Fruit fly (Drosophila melanogaster) whole organism, embryonic: Measurements from ENCODE around the gene Try29F.

Source experiments
- ATbp ChIP-seq: fragments of 200-800 bp; sonication (Bioruptor generic); optimal IDR thresholded peaks from 2 replicates; lab custom pipeline; 2017; ENCODE audit warnings: missing biosample characterization, mild to moderate bottlenecking, missing genetic modification characterization, missing genetic modification reagents
- BEAF-32 ChIP-seq: fragments of 200-800 bp; sonication (Bioruptor generic); optimal IDR thresholded peaks from 3 replicates; lab custom pipeline; 2017; ENCODE audit warnings: missing biosample characterization, missing genetic modification characterization, mild to moderate bottlenecking, moderate library complexity, missing genetic modification reagents
- Bgb ChIP-seq: fragments of 200-800 bp; sonication (Bioruptor generic); IDR thresholded peaks from 2 replicates; pipeline ENCODE4 v1.3.6; 2022; ENCODE audit warnings: missing biosample characterization, missing genetic modification characterization; ENCODE audit not compliant: partially characterized antibody
- CG11695 ChIP-seq: fragments of 200-800 bp; sonication (Bioruptor generic); IDR thresholded peaks from 3 replicates; pipeline ENCODE4 v1.3.6; 2022; ENCODE audit warnings: missing biosample characterization, missing genetic modification characterization
- CG12104 ChIP-seq: fragments of 200-800 bp; sonication (Bioruptor generic); optimal IDR thresholded peaks from 3 replicates; lab custom pipeline; 2016; ENCODE audit warnings: missing biosample characterization, missing genetic modification characterization
- CG13775 ChIP-seq: fragments of 200-800 bp; sonication (Bioruptor generic); optimal IDR thresholded peaks from 3 replicates; lab custom pipeline; 2017; ENCODE audit warnings: missing biosample characterization, mild to moderate bottlenecking, missing genetic modification characterization
- CG15073 ChIP-seq: fragments of 200-800 bp; sonication (Bioruptor generic); optimal IDR thresholded peaks from 2 replicates; lab custom pipeline; 2016; ENCODE audit warnings: missing biosample characterization, missing genetic modification characterization
- CG16813 ChIP-seq: fragments of 200-800 bp; sonication (Bioruptor generic); IDR thresholded peaks from 3 replicates; pipeline ENCODE4 v1.3.6; 2022; ENCODE audit warnings: missing biosample characterization, missing genetic modification characterization; ENCODE audit not compliant: partially characterized antibody
- CG17328 ChIP-seq: fragments of 200-800 bp; sonication (Bioruptor generic); IDR thresholded peaks from 2 replicates; pipeline ENCODE4 v1.3.6; 2022; ENCODE audit warnings: missing biosample characterization, missing genetic modification characterization
- CG17385 ChIP-seq: fragments of 200-800 bp; sonication (Bioruptor generic); optimal IDR thresholded peaks from 3 replicates; lab custom pipeline; 2018; ENCODE audit warnings: missing biosample characterization, mild to moderate bottlenecking, missing genetic modification characterization
- CG17912 ChIP-seq: fragments of 200-800 bp; sonication (Bioruptor generic); optimal IDR thresholded peaks from 2 replicates; lab custom pipeline; 2018; ENCODE audit warnings: missing biosample characterization, mild to moderate bottlenecking, missing genetic modification characterization
- CG18619 ChIP-seq: fragments of 200-800 bp; sonication (Bioruptor generic); optimal IDR thresholded peaks from 3 replicates; lab custom pipeline; 2017; ENCODE audit warnings: missing biosample characterization, mild to moderate bottlenecking, missing genetic modification characterization
- CG3281 ChIP-seq: fragments of 200-800 bp; sonication (Bioruptor generic); optimal IDR thresholded peaks from 3 replicates; lab custom pipeline; 2017; ENCODE audit warnings: missing biosample characterization, mild to moderate bottlenecking, missing genetic modification characterization
- CG3726 ChIP-seq: fragments of 200-800 bp; sonication (Bioruptor generic); IDR thresholded peaks from 3 replicates; pipeline ENCODE4, ENCODE4 v1.3.6; 2022; ENCODE audit warnings: missing biosample characterization, missing genetic modification characterization
- CG3995 ChIP-seq: fragments of 200-800 bp; sonication (Bioruptor generic); optimal IDR thresholded peaks from 3 replicates; lab custom pipeline; 2016; ENCODE audit warnings: missing biosample characterization, missing genetic modification characterization
- CG8478 ChIP-seq: fragments of >200 bp; optimal IDR thresholded peaks from 2 replicates; lab custom pipeline; 2018
- Chrac-16 ChIP-seq: fragments of 200-800 bp; sonication (Bioruptor generic); optimal IDR thresholded peaks from 3 replicates; lab custom pipeline; 2016; ENCODE audit warnings: missing biosample characterization, missing genetic modification characterization
- Dfd ChIP-seq, 2 experiments: fragments of >200 bp; optimal IDR thresholded peaks; 2 replicates each; lab custom pipeline; 2017; ENCODE audit warnings: missing biosample characterization in 2 of 2, missing genetic modification characterization in 2 of 2
- Elba2 ChIP-seq: fragments of 200-800 bp; sonication (Bioruptor generic); optimal IDR thresholded peaks from 3 replicates; lab custom pipeline; 2016; ENCODE audit warnings: missing biosample characterization, missing genetic modification characterization
- Ets97D ChIP-seq: fragments of 200-800 bp; sonication (Bioruptor generic); optimal IDR thresholded peaks from 3 replicates; lab custom pipeline; 2016; ENCODE audit warnings: missing biosample characterization, missing genetic modification characterization
- HmgZ ChIP-seq: fragments of 200-800 bp; sonication (Bioruptor generic); optimal IDR thresholded peaks from 2 replicates; lab custom pipeline; 2018; ENCODE audit warnings: missing biosample characterization, mild to moderate bottlenecking, missing genetic modification characterization
- Jarid2 ChIP-seq: fragments of 200-800 bp; sonication (Bioruptor generic); optimal IDR thresholded peaks from 3 replicates; lab custom pipeline; 2017; ENCODE audit warnings: mild to moderate bottlenecking, missing biosample characterization, missing genetic modification reagents, missing genetic modification characterization
- MESR4 ChIP-seq: fragments of 200-800 bp; sonication (Bioruptor generic); optimal IDR thresholded peaks from 2 replicates; lab custom pipeline; 2018; ENCODE audit warnings: missing biosample characterization, mild to moderate bottlenecking, missing genetic modification characterization, moderate library complexity
- NC2α ChIP-seq: fragments of 200-800 bp; sonication (Bioruptor generic); optimal IDR thresholded peaks from 2 replicates; lab custom pipeline; 2016; ENCODE audit warnings: missing biosample characterization, missing genetic modification characterization
- Pdp1 ChIP-seq, 2 experiments: fragments of 200-800 bp; sonication (Bioruptor generic); optimal IDR thresholded peaks; 3 replicates each; lab custom pipeline; 2016; ENCODE audit warnings: missing biosample characterization in 2 of 2, missing genetic modification characterization in 2 of 2, mild to moderate bottlenecking in 1 of 2, moderate library complexity in 1 of 2
- Poxn ChIP-seq: fragments of 200-800 bp; sonication (Bioruptor generic); IDR thresholded peaks from 2 replicates; pipeline ENCODE4 v1.3.6; 2022; ENCODE audit warnings: missing biosample characterization, missing genetic modification characterization
- Ravus ChIP-seq: fragments of 200-800 bp; sonication (Bioruptor generic); IDR thresholded peaks from 2 replicates; pipeline ENCODE4 v1.3.6; 2022; ENCODE audit warnings: missing biosample characterization, missing genetic modification characterization
- Vsx1 ChIP-seq: fragments of 200-800 bp; sonication (Bioruptor generic); optimal IDR thresholded peaks from 2 replicates; lab custom pipeline; 2017; ENCODE audit warnings: missing biosample characterization, mild to moderate bottlenecking, missing genetic modification characterization, missing genetic modification reagents
- ac ChIP-seq: fragments of 200-800 bp; sonication (Bioruptor generic); optimal IDR thresholded peaks from 3 replicates; lab custom pipeline; 2017; ENCODE audit warnings: missing biosample characterization, mild to moderate bottlenecking, missing genetic modification characterization
- ato ChIP-seq: fragments of 200-800 bp; sonication (Bioruptor generic); IDR thresholded peaks from 2 replicates; pipeline ENCODE4 v1.3.6; 2022; ENCODE audit warnings: missing biosample characterization, missing genetic modification characterization; ENCODE audit not compliant: partially characterized antibody
- az2 ChIP-seq: fragments of 200-800 bp; sonication (Bioruptor generic); optimal IDR thresholded peaks from 3 replicates; lab custom pipeline; 2016; ENCODE audit warnings: missing biosample characterization, missing genetic modification characterization
- bowl ChIP-seq: fragments of 200-800 bp; sonication (Bioruptor generic); IDR thresholded peaks from 2 replicates; pipeline ENCODE4 v1.3.6; 2022; ENCODE audit warnings: missing biosample characterization, missing genetic modification characterization
- eyg ChIP-seq: fragments of 200-800 bp; sonication (Bioruptor generic); optimal IDR thresholded peaks from 3 replicates; lab custom pipeline; 2016; ENCODE audit warnings: missing biosample characterization, missing genetic modification characterization
- fd96Cb ChIP-seq: fragments of 200-800 bp; sonication (Bioruptor generic); optimal IDR thresholded peaks from 2 replicates; lab custom pipeline; 2018; ENCODE audit warnings: missing biosample characterization, mild to moderate bottlenecking, missing genetic modification characterization, moderate library complexity
- gcm ChIP-seq: fragments of 200-800 bp; sonication (Bioruptor generic); optimal IDR thresholded peaks from 2 replicates; lab custom pipeline; 2019; ENCODE audit warnings: missing biosample characterization, mild to moderate bottlenecking, missing genetic modification characterization, moderate library complexity
- gcm2 ChIP-seq: fragments of 200-800 bp; sonication (Bioruptor generic); optimal IDR thresholded peaks from 2 replicates; lab custom pipeline; 2016; ENCODE audit warnings: missing biosample characterization, missing genetic modification characterization
- gfzf ChIP-seq: fragments of 200-800 bp; sonication (Bioruptor generic); optimal IDR thresholded peaks from 2 replicates; lab custom pipeline; 2016; ENCODE audit warnings: missing biosample characterization, mild to moderate bottlenecking, missing genetic modification characterization, moderate library complexity
- gsb-n ChIP-seq: fragments of 200-800 bp; sonication (Bioruptor generic); optimal IDR thresholded peaks from 3 replicates; lab custom pipeline; 2018; ENCODE audit warnings: missing biosample characterization, mild to moderate bottlenecking, missing genetic modification characterization
- lola ChIP-seq, 3 experiments: fragments of >200 bp in 2 of 3; fragments of 200-800 bp in 1 of 3; sonication (Bioruptor generic) in 1 of 3; optimal IDR thresholded peaks; 2 replicates each; lab custom pipeline; 2017 to 2019; ENCODE audit warnings: missing biosample characterization in 3 of 3, missing genetic modification characterization in 3 of 3, mild to moderate bottlenecking in 1 of 3, moderate library complexity in 1 of 3
- mirr ChIP-seq: fragments of 200-800 bp; sonication (Bioruptor generic); optimal IDR thresholded peaks from 3 replicates; lab custom pipeline; 2018; ENCODE audit warnings: missing biosample characterization, mild to moderate bottlenecking, missing genetic modification characterization
- nerfin-1 ChIP-seq: fragments of 200-800 bp; sonication (Bioruptor generic); optimal IDR thresholded peaks from 3 replicates; lab custom pipeline; 2019; ENCODE audit warnings: missing biosample characterization, mild to moderate bottlenecking, missing genetic modification characterization, moderate library complexity
- nom ChIP-seq: fragments of 200-800 bp; sonication (Bioruptor generic); optimal IDR thresholded peaks from 2 replicates; lab custom pipeline; 2017; ENCODE audit warnings: missing biosample characterization, missing genetic modification characterization, mild to moderate bottlenecking, moderate library complexity, missing genetic modification reagents
- odd ChIP-seq: fragments of 200-800 bp; sonication (Bioruptor generic); optimal IDR thresholded peaks from 2 replicates; lab custom pipeline; 2017; ENCODE audit warnings: missing biosample characterization, mild to moderate bottlenecking, missing genetic modification characterization
- org-1 ChIP-seq: fragments of 200-800 bp; sonication (Bioruptor generic); optimal IDR thresholded peaks from 2 replicates; lab custom pipeline; 2017; ENCODE audit warnings: missing biosample characterization, missing genetic modification characterization
- otp ChIP-seq: fragments of 200-800 bp; sonication (Bioruptor generic); IDR thresholded peaks from 3 replicates; pipeline ENCODE4, ENCODE4 v1.3.6; 2022; ENCODE audit warnings: missing biosample characterization, missing genetic modification characterization
- sisA ChIP-seq: fragments of 200-800 bp; sonication (Bioruptor generic); IDR thresholded peaks from 2 replicates; pipeline ENCODE4 v1.3.6; 2022; ENCODE audit warnings: missing biosample characterization, missing genetic modification characterization
- sug ChIP-seq: fragments of 200-800 bp; optimal IDR thresholded peaks from 2 replicates; lab custom pipeline; 2019; ENCODE audit warnings: missing biosample characterization, mild to moderate bottlenecking, missing genetic modification characterization, moderate library complexity
- tll ChIP-seq, 2 experiments: fragments of 200-800 bp in 1 of 2; fragments of >200 bp in 1 of 2; sonication (Bioruptor generic) in 1 of 2; optimal IDR thresholded peaks; 2 replicates each; lab custom pipeline; 2017 to 2019; ENCODE audit warnings: missing biosample characterization in 2 of 2, missing genetic modification characterization in 2 of 2, mild to moderate bottlenecking in 1 of 2, moderate library complexity in 1 of 2
- tna ChIP-seq: fragments of 200-800 bp; sonication (Bioruptor generic); IDR thresholded peaks from 2 replicates; pipeline ENCODE4 v1.3.6; 2022; ENCODE audit warnings: missing biosample characterization, missing genetic modification characterization; ENCODE audit not compliant: partially characterized antibody
- tup ChIP-seq: fragments of 200-800 bp; sonication (Bioruptor generic); optimal IDR thresholded peaks from 2 replicates; lab custom pipeline; 2016; ENCODE audit warnings: missing biosample characterization, mild to moderate bottlenecking, missing genetic modification characterization, moderate library complexity
- tx ChIP-seq: fragments of 200-800 bp; sonication (Bioruptor generic); optimal IDR thresholded peaks from 2 replicates; lab custom pipeline; 2016; ENCODE audit warnings: missing biosample characterization, missing genetic modification characterization

Gene Try29F

dm6 chr2L:9010267-9010666 lies 11.9 kb downstream of the Try29F start, which contains the start of gene CG9568 (continued):
- no peak for TF ChIP-seq gcm2
- TF ChIP-seq odd (GFP tag; lab: Kevin White, UChicago) = peak; percentile 6
- TF ChIP-seq NC2α (GFP tag; lab: Kevin White, UChicago) = no peak
- TF ChIP-seq CG18619 = no peak
- TF ChIP-seq Pdp1 (GFP tag; optimal IDR thresholded peaks at IDR 0.05; lab: Kevin White, UChicago) = peak in 1 of 2 experiments; percentile 38
- TF ChIP-seq nerfin-1 (tag; lab: Kevin White, UChicago) = no peak
- TF ChIP-seq lola (GFP tag; optimal IDR thresholded peaks at IDR 0.05; lab: Kevin White, UChicago) = no peak
- TF ChIP-seq CG12104 = no peak
- no peak for TF ChIP-seq tx (GFP tag; lab: Kevin White, UChicago)
- TF ChIP-seq ato (GFP tag; lab: Robert Waterston, UW) = no peak
- TF ChIP-seq org-1 (GFP tag; lab: Kevin White, UChicago) = no peak
- TF ChIP-seq CG8478 = no peak
- no peak for TF ChIP-seq nom (GFP tag; lab: Kevin White, UChicago)
- no peak for TF ChIP-seq Dfd (GFP tag; optimal IDR thresholded peaks at IDR 0.05; lab: Kevin White, UChicago)
- TF ChIP-seq BEAF-32 = no peak
- TF ChIP-seq CG3281 (GFP tag; lab: Kevin White, UChicago) = peak; percentile 7
- no peak for TF ChIP-seq ac (GFP tag; lab: Kevin White, UChicago)
- TF ChIP-seq CG17328 (GFP tag; lab: Robert Waterston, UW) = no peak
- no peak for TF ChIP-seq CG16813 (GFP tag; lab: Robert Waterston, UW)
- no peak for TF ChIP-seq bowl (GFP tag; lab: Robert Waterston, UW)
- TF ChIP-seq Poxn (GFP tag; lab: Robert Waterston, UW) = no peak
- no peak for TF ChIP-seq gsb-n (tag; lab: Kevin White, UChicago)
- no peak for TF ChIP-seq CG15073 (GFP tag; lab: Kevin White, UChicago)
- TF ChIP-seq CG3995 (GFP tag; lab: Kevin White, UChicago) = no peak
- TF ChIP-seq sisA = no peak
- TF ChIP-seq HmgZ (tag; lab: Kevin White, UChicago) = no peak
- TF ChIP-seq tna (GFP tag; lab: Robert Waterston, UW) = no peak
- no peak for TF ChIP-seq CG11695 (GFP tag; lab: Robert Waterston, UW)
- TF ChIP-seq az2 (GFP tag; lab: Kevin White, UChicago) = no peak
- no peak for TF ChIP-seq CG13775 (GFP tag; lab: Kevin White, UChicago)
- no peak for TF ChIP-seq Chrac-16 (GFP tag; lab: Kevin White, UChicago)
- no peak for TF ChIP-seq CG3726 (GFP tag; lab: Robert Waterston, UW)
- no peak for TF ChIP-seq CG17912 (GFP tag; lab: Kevin White, UChicago)
- TF ChIP-seq tup = no peak
- TF ChIP-seq sug (tag; lab: Kevin White, UChicago) = peak; percentile 19
- TF ChIP-seq Jarid2 (GFP tag; lab: Kevin White, UChicago) = no peak
- TF ChIP-seq Bgb = no peak
- TF ChIP-seq gfzf (GFP tag; lab: Kevin White, UChicago) = no peak
- no peak for TF ChIP-seq MESR4 (GFP tag; lab: Kevin White, UChicago)
- TF ChIP-seq eyg (GFP tag; lab: Kevin White, UChicago) = no peak
- no peak for TF ChIP-seq fd96Cb
- no peak for TF ChIP-seq Elba2 (GFP tag; lab: Kevin White, UChicago)
- no peak for TF ChIP-seq tll (GFP tag; optimal IDR thresholded peaks at IDR 0.05; lab: Kevin White, UChicago)
- peak; percentile 2 for TF ChIP-seq CG17385 (GFP tag; lab: Kevin White, UChicago)
- TF ChIP-seq gcm = no peak
- no peak for TF ChIP-seq Ravus (GFP tag; lab: Robert Waterston, UW)
- peak; percentile 47 for TF ChIP-seq mirr (GFP tag; lab: Kevin White, UChicago)
- TF ChIP-seq Ets97D (GFP tag; lab: Kevin White, UChicago) = no peak
- no peak for TF ChIP-seq Vsx1 (GFP tag; lab: Kevin White, UChicago)
- peak; percentile 9 for TF ChIP-seq ATbp (GFP tag; lab: Kevin White, UChicago)
- no peak for TF ChIP-seq otp (GFP tag; lab: Robert Waterston, UW)
